Worm (Caenorhabditis elegans) whole organism, L2 larva: Measurements from ENCODE around the gene ttc-39B.
A peak's percentile ranks its signal among the peaks of the same experiment; 100 is the strongest.

Experiments
- C34F6.9 ChIP-seq: fragments of 150-350 bp; optimal IDR thresholded peaks from 2 replicates; lab custom pipeline; 2014; ENCODE audit warnings: missing biosample characterization, missing genetic modification characterization
- F13H6.1 ChIP-seq: sonication (generic microtip); optimal IDR thresholded peaks from 2 replicates; lab custom pipeline; 2016; ENCODE audit warnings: missing genetic modification characterization, missing compliant biosample characterization
- R02D3.7 ChIP-seq: fragments of 150-350 bp; optimal IDR thresholded peaks from 2 replicates; lab custom pipeline; 2014; ENCODE audit warnings: missing biosample characterization, missing genetic modification characterization
- Y55F3AM.14 ChIP-seq: fragments of 200-800 bp; sonication (Bioruptor generic); optimal IDR thresholded peaks from 2 replicates; lab custom pipeline; 2018; ENCODE audit warnings: mild to moderate bottlenecking, missing genetic modification characterization, missing compliant biosample characterization
- ZK546.5 ChIP-seq: sonication (generic microtip); optimal IDR thresholded peaks from 2 replicates; lab custom pipeline; 2017; ENCODE audit warnings: missing biosample characterization, missing genetic modification characterization
- alr-1 ChIP-seq: fragments of 150-350 bp; optimal IDR thresholded peaks from 2 replicates; lab custom pipeline; 2014; ENCODE audit warnings: missing biosample characterization, missing genetic modification characterization
- aly-2 ChIP-seq: fragments of 150-350 bp; optimal IDR thresholded peaks from 2 replicates; lab custom pipeline; 2014; ENCODE audit warnings: missing biosample characterization, missing genetic modification characterization
- ama-1 ChIP-seq: fragments of 150-350 bp; optimal IDR thresholded peaks from 2 replicates; lab custom pipeline; 2018; ENCODE audit warnings: inconsistent platforms
- blmp-1 ChIP-seq: sonication (generic microtip); optimal IDR thresholded peaks from 2 replicates; lab custom pipeline; 2017; ENCODE audit warnings: missing genetic modification characterization, mild to moderate bottlenecking, missing compliant biosample characterization, antibody characterized with exemption, moderate library complexity; ENCODE audit not compliant: insufficient read depth
- ceh-16 ChIP-seq: fragments of 150-350 bp; optimal IDR thresholded peaks from 2 replicates; lab custom pipeline; 2014; ENCODE audit warnings: missing biosample characterization, missing genetic modification characterization
- ceh-82 ChIP-seq: fragments of 150-350 bp; optimal IDR thresholded peaks from 2 replicates; lab custom pipeline; 2014; ENCODE audit warnings: missing biosample characterization, missing genetic modification characterization
- crh-2 ChIP-seq: sonication (generic microtip); optimal IDR thresholded peaks from 2 replicates; lab custom pipeline; 2017; ENCODE audit warnings: missing biosample characterization, missing genetic modification characterization
- dmd-4 ChIP-seq: sonication (generic microtip); optimal IDR thresholded peaks from 2 replicates; lab custom pipeline; 2017; ENCODE audit warnings: missing biosample characterization, missing genetic modification characterization
- egl-27 ChIP-seq: sonication (generic microtip); optimal IDR thresholded peaks from 3 replicates; lab custom pipeline; 2017; ENCODE audit warnings: missing biosample characterization, missing genetic modification reagents, missing genetic modification characterization
- elt-1 ChIP-seq: fragments of 150-350 bp; optimal IDR thresholded peaks from 2 replicates; lab custom pipeline; 2014; ENCODE audit warnings: missing biosample characterization, missing genetic modification characterization
- elt-3 ChIP-seq: sonication (generic microtip); optimal IDR thresholded peaks from 2 replicates; lab custom pipeline; 2017; ENCODE audit warnings: missing biosample characterization, missing genetic modification characterization
- fos-1 ChIP-seq: fragments of 150-350 bp; optimal IDR thresholded peaks from 2 replicates; lab custom pipeline; 2014; ENCODE audit warnings: missing biosample characterization, missing genetic modification characterization
- gmeb-1 ChIP-seq: fragments of 150-350 bp; optimal IDR thresholded peaks from 2 replicates; lab custom pipeline; 2014; ENCODE audit warnings: missing biosample characterization, missing genetic modification characterization
- lin-11 ChIP-seq: fragments of 150-350 bp; sonication (generic microtip); optimal IDR thresholded peaks from 2 replicates; lab custom pipeline; 2014; ENCODE audit warnings: missing biosample characterization, missing genetic modification characterization, inconsistent platforms, mixed read lengths
- lin-13 ChIP-seq: fragments of 150-350 bp; optimal IDR thresholded peaks from 2 replicates; lab custom pipeline; 2014; ENCODE audit warnings: missing biosample characterization, missing genetic modification reagents, missing genetic modification characterization
- lin-39 ChIP-seq: fragments of 150-350 bp; optimal IDR thresholded peaks from 2 replicates; lab custom pipeline; 2014; ENCODE audit warnings: missing biosample characterization, missing genetic modification reagents, missing genetic modification characterization
- lsy-2 ChIP-seq, 2 experiments: fragments of 150-350 bp in 1 of 2; sonication (generic microtip) in 1 of 2; optimal IDR thresholded peaks; 2 replicates each; lab custom pipeline; 2014 to 2017; ENCODE audit warnings: missing biosample characterization in 2 of 2, missing genetic modification characterization in 2 of 2
- mab-5 ChIP-seq: fragments of 150-350 bp; optimal IDR thresholded peaks from 2 replicates; lab custom pipeline; 2014; ENCODE audit warnings: missing biosample characterization, missing genetic modification characterization
- mbf-1 ChIP-seq: sonication (generic microtip); optimal IDR thresholded peaks from 2 replicates; lab custom pipeline; 2017; ENCODE audit warnings: missing biosample characterization, missing genetic modification characterization
- mdl-1 ChIP-seq, 2 experiments: fragments of 150-350 bp in 1 of 2; sonication (generic microtip) in 1 of 2; optimal IDR thresholded peaks; 2 replicates each; lab custom pipeline; 2017; ENCODE audit warnings: missing biosample characterization in 2 of 2, missing genetic modification characterization in 2 of 2
- nhr-10 ChIP-seq: sonication (generic microtip); optimal IDR thresholded peaks from 2 replicates; lab custom pipeline; 2017; ENCODE audit warnings: missing biosample characterization, missing genetic modification characterization
- nhr-11 ChIP-seq: fragments of 150-350 bp; optimal IDR thresholded peaks from 2 replicates; lab custom pipeline; 2014; ENCODE audit warnings: missing biosample characterization, missing genetic modification characterization
- nhr-12 ChIP-seq: fragments of 150-350 bp; optimal IDR thresholded peaks from 2 replicates; lab custom pipeline; 2014; ENCODE audit warnings: missing biosample characterization, missing genetic modification characterization
- nhr-129 ChIP-seq: fragments of 150-350 bp; optimal IDR thresholded peaks from 2 replicates; lab custom pipeline; 2014; ENCODE audit warnings: missing biosample characterization, missing genetic modification characterization
- nhr-21 ChIP-seq: fragments of 150-350 bp; optimal IDR thresholded peaks from 2 replicates; lab custom pipeline; 2014; ENCODE audit warnings: missing biosample characterization, missing genetic modification characterization
- nhr-23 ChIP-seq: fragments of 150-350 bp; optimal IDR thresholded peaks from 2 replicates; lab custom pipeline; 2014; ENCODE audit warnings: missing biosample characterization, missing genetic modification reagents, missing genetic modification characterization
- nhr-237 ChIP-seq: fragments of 150-350 bp; optimal IDR thresholded peaks from 2 replicates; lab custom pipeline; 2014; ENCODE audit warnings: missing biosample characterization, missing genetic modification characterization
- nhr-25 ChIP-seq: fragments of 150-350 bp; sonication (generic microtip); optimal IDR thresholded peaks from 3 replicates; lab custom pipeline; 2014; ENCODE audit warnings: missing biosample characterization, missing genetic modification characterization
- nhr-6 ChIP-seq: fragments of 150-350 bp; optimal IDR thresholded peaks from 2 replicates; lab custom pipeline; 2014; ENCODE audit warnings: missing biosample characterization, missing genetic modification characterization
- nhr-77 ChIP-seq: fragments of 150-350 bp; optimal IDR thresholded peaks from 2 replicates; lab custom pipeline; 2014; ENCODE audit warnings: missing biosample characterization, missing genetic modification characterization
- peb-1 ChIP-seq: fragments of 150-350 bp; optimal IDR thresholded peaks from 2 replicates; lab custom pipeline; 2014; ENCODE audit warnings: missing biosample characterization, missing genetic modification characterization
- sem-4 ChIP-seq: fragments of 150-350 bp; optimal IDR thresholded peaks from 2 replicates; lab custom pipeline; 2014; ENCODE audit warnings: missing biosample characterization, missing genetic modification reagents, missing genetic modification characterization
- skn-1 ChIP-seq: sonication (generic microtip); optimal IDR thresholded peaks from 2 replicates; lab custom pipeline; 2017; ENCODE audit warnings: missing biosample characterization, missing genetic modification characterization
- sma-3 ChIP-seq: sonication (generic microtip); optimal IDR thresholded peaks from 2 replicates; lab custom pipeline; 2016; ENCODE audit warnings: missing genetic modification reagents, missing genetic modification characterization, missing compliant biosample characterization
- sma-9 ChIP-seq, 2 experiments: fragments of 150-350 bp in 1 of 2; sonication (generic microtip) in 1 of 2; optimal IDR thresholded peaks; 2 replicates each; lab custom pipeline; 2014 to 2016; ENCODE audit warnings: missing genetic modification characterization in 2 of 2, mild to moderate bottlenecking in 1 of 2, missing biosample characterization in 1 of 2, missing compliant biosample characterization in 1 of 2, missing genetic modification reagents in 1 of 2, moderate library complexity in 1 of 2
- snpc-4 ChIP-seq: fragments of 150-350 bp; optimal IDR thresholded peaks from 2 replicates; lab custom pipeline; 2014; ENCODE audit warnings: missing biosample characterization, missing genetic modification characterization
- unc-39 ChIP-seq: fragments of 150-350 bp; optimal IDR thresholded peaks from 2 replicates; lab custom pipeline; 2014; ENCODE audit warnings: missing biosample characterization, missing genetic modification characterization
- unc-55 ChIP-seq: fragments of 150-350 bp; sonication (generic microtip); optimal IDR thresholded peaks from 3 replicates; lab custom pipeline; 2014; ENCODE audit warnings: missing biosample characterization, missing genetic modification reagents, missing genetic modification characterization
- unc-62 ChIP-seq: fragments of 150-350 bp; optimal IDR thresholded peaks from 2 replicates; lab custom pipeline; 2014; ENCODE audit warnings: missing biosample characterization, missing genetic modification reagents, missing genetic modification characterization
- zag-1 ChIP-seq: fragments of 150-350 bp; optimal IDR thresholded peaks from 2 replicates; lab custom pipeline; 2014; ENCODE audit warnings: missing biosample characterization, missing genetic modification characterization
- ztf-1 ChIP-seq: fragments of 200-800 bp; sonication (Bioruptor generic); conservative IDR thresholded peaks from 2 replicates; pipeline ENCODE4 v1.3.6; 2022; ENCODE audit warnings: missing genetic modification characterization, missing compliant biosample characterization
- ztf-11 ChIP-seq: sonication (generic microtip); optimal IDR thresholded peaks from 2 replicates; lab custom pipeline; 2017; ENCODE audit warnings: missing biosample characterization, missing genetic modification characterization
- ztf-4 ChIP-seq: fragments of 150-350 bp; optimal IDR thresholded peaks from 2 replicates; lab custom pipeline; 2014; ENCODE audit warnings: missing biosample characterization, missing genetic modification characterization

ttc-39B gene

ce11 chrII:6370110-6370509 lies 36.3 kb upstream of the ttc-39B start:
- TF ChIP-seq zag-1 (tag; lab: Kevin White, UChicago) (peak; percentile 56), unc-39 (tag; lab: Kevin White, UChicago) (no peak), mbf-1 (no peak), aly-2 (tag; lab: Kevin White, UChicago) (no peak), nhr-11 (tag; lab: Kevin White, UChicago) (no peak), lin-13 (GFP tag; lab: Kevin White, UChicago) (peak; percentile 77), blmp-1 (peak; percentile 92), sem-4 (tag; lab: Kevin White, UChicago) (no peak), ama-1 (lab: Kevin White, UChicago) (no peak), ZK546.5 (tag; lab: Kevin White, UChicago) (no peak), nhr-237 (tag; lab: Kevin White, UChicago) (peak; percentile 40), C34F6.9 (tag; lab: Kevin White, UChicago) (peak; percentile 93), lin-39 (tag; lab: Kevin White, UChicago) (no peak), lsy-2 (tag; optimal IDR thresholded peaks at IDR 0.05; lab: Kevin White, UChicago) (peak; percentile 66 to 88), gmeb-1 (tag; lab: Kevin White, UChicago) (peak; percentile 77), unc-55 (GFP tag; lab: Kevin White, UChicago) (peak; percentile 91), nhr-77 (no peak), ztf-11 (tag; lab: Kevin White, UChicago) (no peak), nhr-6 (tag; lab: Kevin White, UChicago) (peak; percentile 22), lin-11 (tag; lab: Kevin White, UChicago) (peak; percentile 83), egl-27 (tag; lab: Kevin White, UChicago) (peak; percentile 56), sma-9 (GFP tag; optimal IDR thresholded peaks at IDR 0.05; lab: Kevin White, UChicago) (peak; percentile 90), sma-9 (tag; optimal IDR thresholded peaks at IDR 0.05; lab: Kevin White, UChicago) (no peak), fos-1 (peak; percentile 53), nhr-10 (tag; lab: Kevin White, UChicago) (no peak), alr-1 (tag; lab: Kevin White, UChicago) (no peak), elt-3 (tag; lab: Kevin White, UChicago) (no peak), sma-3 (peak; percentile 80), dmd-4 (tag; lab: Kevin White, UChicago) (no peak), mdl-1 (tag; optimal IDR thresholded peaks at IDR 0.05; lab: Kevin White, UChicago) (peak; percentile 91 to 94), mab-5 (peak; percentile 71), nhr-25 (tag; lab: Kevin White, UChicago) (peak; percentile 79), unc-62 (no peak), skn-1 (tag; lab: Kevin White, UChicago) (no peak), R02D3.7 (tag; lab: Kevin White, UChicago) (no peak), elt-1 (no peak), snpc-4 (tag; lab: Kevin White, UChicago) (peak; percentile 66), nhr-129 (tag; lab: Kevin White, UChicago) (peak; percentile 89), nhr-23 (tag; lab: Kevin White, UChicago) (no peak), F13H6.1 (tag; lab: Kevin White, UChicago) (peak; percentile 88), nhr-12 (tag; lab: Kevin White, UChicago) (no peak), crh-2 (peak; percentile 88), ztf-1 (GFP tag; lab: Robert Waterston, UW) (no peak), ceh-16 (tag; lab: Kevin White, UChicago) (no peak), peb-1 (no peak), Y55F3AM.14 (GFP tag; lab: Kevin White, UChicago) (no peak), ztf-4 (tag; lab: Kevin White, UChicago) (peak; percentile 60), nhr-21 (tag; lab: Kevin White, UChicago) (peak; percentile 81), ceh-82 (tag; lab: Kevin White, UChicago) (no peak)
